Fruit fly (Drosophila melanogaster) whole organism, wandering third instar larva: Measurements from ENCODE around the gene CG3036.

ENCODE experiments used
- Abd-B ChIP-seq: fragments of >200 bp; optimal IDR thresholded peaks from 2 replicates; lab custom pipeline; 2017; ENCODE audit warnings: missing biosample characterization, missing genetic modification characterization
- CG32264 ChIP-seq: fragments of 200-800 bp; sonication (Bioruptor generic); optimal IDR thresholded peaks from 2 replicates; lab custom pipeline; 2016; ENCODE audit warnings: missing biosample characterization, missing genetic modification characterization
- CG9705 ChIP-seq: fragments of 200-800 bp; sonication (Bioruptor generic); optimal IDR thresholded peaks from 2 replicates; lab custom pipeline; 2018; ENCODE audit warnings: missing biosample characterization, mild to moderate bottlenecking, missing genetic modification characterization
- CrebA ChIP-seq: fragments of 200-800 bp; sonication (Bioruptor generic); optimal IDR thresholded peaks from 2 replicates; lab custom pipeline; 2016; ENCODE audit warnings: missing biosample characterization, mild to moderate bottlenecking, missing genetic modification characterization, borderline replicate concordance
- Dfd ChIP-seq: fragments of >200 bp; optimal IDR thresholded peaks from 2 replicates; lab custom pipeline; 2017; ENCODE audit warnings: missing biosample characterization, missing genetic modification characterization
- Dif ChIP-seq: fragments of 200-275, 200-300 bp; sonication (Bioruptor generic); optimal IDR thresholded peaks from 2 replicates; lab custom pipeline; 2018; ENCODE audit warnings: missing biosample characterization, missing genetic modification characterization; ENCODE audit not compliant: partially characterized antibody
- GATAd ChIP-seq: sonication (Bioruptor generic); optimal IDR thresholded peaks from 2 replicates; lab custom pipeline; 2016; ENCODE audit warnings: missing biosample characterization, missing genetic modification characterization
- HLH106 ChIP-seq: fragments of 200-800 bp; optimal IDR thresholded peaks from 3 replicates; lab custom pipeline; 2019; ENCODE audit warnings: missing biosample characterization, mild to moderate bottlenecking, missing genetic modification characterization, moderate library complexity
- Hnf4 ChIP-seq: fragments of 200-800 bp; sonication (Bioruptor generic); optimal IDR thresholded peaks from 2 replicates; lab custom pipeline; 2016; ENCODE audit warnings: missing biosample characterization, mild to moderate bottlenecking, missing genetic modification characterization
- Hr78 ChIP-seq: fragments of >200 bp; optimal IDR thresholded peaks from 2 replicates; lab custom pipeline; 2017; ENCODE audit warnings: missing biosample characterization, missing genetic modification characterization
- Hr83 ChIP-seq: fragments of 200-300 bp; sonication (Bioruptor generic); optimal IDR thresholded peaks from 2 replicates; lab custom pipeline; 2016; ENCODE audit warnings: missing biosample characterization, mild to moderate bottlenecking, missing genetic modification characterization, moderate library complexity; ENCODE audit not compliant: poor library complexity, severe bottlenecking
- Jra ChIP-seq: sonication (Bioruptor generic); optimal IDR thresholded peaks from 2 replicates; lab custom pipeline; 2016; ENCODE audit warnings: missing biosample characterization, missing genetic modification characterization
- Mio ChIP-seq: sonication (Bioruptor generic); optimal IDR thresholded peaks from 2 replicates; lab custom pipeline; 2016; ENCODE audit warnings: missing biosample characterization, missing genetic modification characterization
- Myc ChIP-seq: fragments of >200 bp; optimal IDR thresholded peaks from 2 replicates; lab custom pipeline; 2017
- N ChIP-seq: fragments of >200 bp; optimal IDR thresholded peaks from 2 replicates; lab custom pipeline; 2018; ENCODE audit warnings: missing biosample characterization, missing external identifiers, missing genetic modification characterization
- OdsH ChIP-seq: fragments of 200-800 bp; sonication (Bioruptor generic); optimal IDR thresholded peaks from 2 replicates; lab custom pipeline; 2016; ENCODE audit warnings: missing biosample characterization, mild to moderate bottlenecking, missing genetic modification characterization
- Rel ChIP-seq, 2 experiments: fragments of 200-800 bp; sonication (Bioruptor generic) in 1 of 2; optimal IDR thresholded peaks; 2 replicates in 1 of 2; 3 replicates in 1 of 2; lab custom pipeline; 2016 to 2019; ENCODE audit warnings: mild to moderate bottlenecking in 2 of 2, missing biosample characterization in 2 of 2, missing genetic modification characterization in 2 of 2, moderate library complexity in 1 of 2
- Sp1 ChIP-seq: fragments of 200-800 bp; sonication (Bioruptor generic); optimal IDR thresholded peaks from 3 replicates; lab custom pipeline; 2019; ENCODE audit warnings: missing biosample characterization, mild to moderate bottlenecking, missing genetic modification characterization, moderate library complexity
- Vsx2 ChIP-seq: fragments of 200-300, 225-300 bp; sonication (Bioruptor generic); optimal IDR thresholded peaks from 2 replicates; lab custom pipeline; 2018; ENCODE audit warnings: missing biosample characterization, missing genetic modification characterization; ENCODE audit not compliant: partially characterized antibody
- br ChIP-seq: fragments of 200-800 bp; sonication (Bioruptor generic); optimal IDR thresholded peaks from 2 replicates; lab custom pipeline; 2016; ENCODE audit warnings: missing biosample characterization, missing genetic modification characterization
- brk ChIP-seq: fragments of 200-800 bp; sonication (Bioruptor generic); optimal IDR thresholded peaks from 2 replicates; lab custom pipeline; 2016; ENCODE audit warnings: missing biosample characterization, mild to moderate bottlenecking, missing genetic modification characterization
- dl ChIP-seq, 2 experiments: fragments of 175-275, 200-275 bp in 1 of 2; fragments of 200-275 bp in 1 of 2; sonication (Bioruptor generic); optimal IDR thresholded peaks; lab custom pipeline; 2018; ENCODE audit warnings: mild to moderate bottlenecking in 2 of 2, missing biosample characterization in 2 of 2, missing genetic modification characterization in 2 of 2, moderate library complexity in 2 of 2; ENCODE audit not compliant: partially characterized antibody in 2 of 2, insufficient read depth in 1 of 2
- dmrt93B ChIP-seq: fragments of 200-800 bp; sonication (Bioruptor generic); optimal IDR thresholded peaks from 2 replicates; lab custom pipeline; 2018; ENCODE audit warnings: missing biosample characterization, mild to moderate bottlenecking, missing genetic modification characterization
- dsf ChIP-seq: sonication (Bioruptor generic); optimal IDR thresholded peaks from 2 replicates; lab custom pipeline; 2016; ENCODE audit warnings: missing biosample characterization, missing genetic modification characterization, borderline replicate concordance
- ey ChIP-seq: fragments of 200-800 bp; sonication (Bioruptor generic); optimal IDR thresholded peaks from 2 replicates; lab custom pipeline; 2016; ENCODE audit warnings: missing biosample characterization, missing genetic modification characterization
- foxo ChIP-seq, 2 experiments: fragments of 200-800 bp; sonication (Bioruptor generic); optimal IDR thresholded peaks; 2 replicates in 1 of 2; 3 replicates in 1 of 2; lab custom pipeline; 2016 to 2017; ENCODE audit warnings: missing biosample characterization in 2 of 2, missing genetic modification characterization in 2 of 2
- fru ChIP-seq: fragments of 200-800 bp; sonication (Bioruptor generic); optimal IDR thresholded peaks from 3 replicates; lab custom pipeline; 2016; ENCODE audit warnings: missing biosample characterization, mild to moderate bottlenecking, missing genetic modification characterization
- h ChIP-seq: fragments of 200-800 bp; sonication (Bioruptor generic); optimal IDR thresholded peaks from 3 replicates; lab custom pipeline; 2016; ENCODE audit warnings: missing biosample characterization, mild to moderate bottlenecking, missing genetic modification characterization
- lola ChIP-seq: fragments of >200 bp; optimal IDR thresholded peaks from 2 replicates; lab custom pipeline; 2017; ENCODE audit warnings: missing biosample characterization, missing genetic modification characterization
- psq ChIP-seq: fragments of 200-800 bp; sonication (Bioruptor generic); optimal IDR thresholded peaks from 3 replicates; lab custom pipeline; 2017; ENCODE audit warnings: missing biosample characterization, mild to moderate bottlenecking, missing genetic modification characterization, moderate library complexity
- rgr ChIP-seq: fragments of 200-800 bp; sonication (Bioruptor generic); optimal IDR thresholded peaks from 3 replicates; lab custom pipeline; 2016; ENCODE audit warnings: missing biosample characterization, mild to moderate bottlenecking, missing genetic modification characterization
- sage ChIP-seq: fragments of 200-800 bp; sonication (Bioruptor generic); optimal IDR thresholded peaks from 2 replicates; lab custom pipeline; 2016; ENCODE audit warnings: missing biosample characterization, mild to moderate bottlenecking, missing genetic modification characterization
- sv ChIP-seq: fragments of 200-800 bp; sonication (Bioruptor generic); optimal IDR thresholded peaks from 3 replicates; lab custom pipeline; 2016; ENCODE audit warnings: missing biosample characterization, missing genetic modification characterization
- tai ChIP-seq: sonication (Bioruptor generic); optimal IDR thresholded peaks from 2 replicates; lab custom pipeline; 2016; ENCODE audit warnings: missing biosample characterization, missing genetic modification characterization
- usp ChIP-seq: fragments of >200 bp; optimal IDR thresholded peaks from 2 replicates; lab custom pipeline; 2017; ENCODE audit warnings: missing biosample characterization, missing genetic modification characterization
- woc ChIP-seq: sonication (Bioruptor generic); optimal IDR thresholded peaks from 2 replicates; lab custom pipeline; 2016; ENCODE audit warnings: missing biosample characterization, mild to moderate bottlenecking, missing genetic modification characterization

The CG3036 gene

DNA sequence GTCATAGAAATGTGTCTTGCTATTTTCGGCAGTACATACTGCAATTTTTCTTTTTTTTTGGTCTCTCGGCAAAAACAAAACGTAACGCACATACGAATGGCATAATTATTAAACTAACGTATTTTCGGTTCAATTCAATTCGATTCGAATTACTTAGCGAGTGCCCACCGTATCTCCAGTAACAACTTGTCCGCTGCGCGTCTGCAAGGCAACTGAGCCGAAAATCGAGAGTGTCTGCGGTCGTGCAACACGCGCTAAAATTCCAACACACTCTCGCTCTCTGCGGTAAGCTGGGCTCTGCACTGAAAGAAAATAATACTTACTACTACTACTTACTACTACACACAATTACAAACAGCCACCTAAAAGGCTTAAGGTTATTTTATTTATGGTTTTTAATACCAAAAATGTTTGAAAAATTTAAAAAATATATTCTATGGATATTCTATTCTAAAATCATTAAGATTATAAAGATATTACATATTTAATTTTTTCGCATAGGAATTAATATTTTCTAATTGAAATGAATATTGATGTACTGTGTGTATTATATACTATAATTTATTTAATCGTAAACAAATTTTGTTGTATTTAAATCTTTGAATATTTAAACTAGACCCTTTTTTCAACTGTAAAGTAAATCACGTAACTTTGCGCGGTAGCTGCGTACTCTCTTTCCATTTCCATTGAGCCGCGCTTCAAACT is 14.8 kb downstream of the CG3036 start, which contains the start of gene snsl:
Gene snsl (minus strand): TSS at position 217 of the 705 bp plus-strand sequence.
- peak; percentile 53 for TF ChIP-seq rgr (GFP tag; lab: Kevin White, UChicago)
- peak; percentile 84 for TF ChIP-seq fru (GFP tag; lab: Kevin White, UChicago)
- no peak for TF ChIP-seq Jra
- no peak for TF ChIP-seq br (GFP tag; lab: Kevin White, UChicago)
- no peak for TF ChIP-seq N (GFP tag; lab: Kevin White, UChicago)
- TF ChIP-seq Mio = no peak
- TF ChIP-seq sv = no peak
- TF ChIP-seq dl (GFP tag; optimal IDR thresholded peaks at IDR 0.05; lab: Kevin White, UChicago; ENCODE audit: insufficient read depth in 1 of 2, partially characterized antibody in 2 of 2) = no peak
- peak; percentile 17 for TF ChIP-seq h
- no peak for TF ChIP-seq Hnf4
- no peak for TF ChIP-seq Rel (GFP tag; optimal IDR thresholded peaks at IDR 0.05; lab: Kevin White, UChicago)
- TF ChIP-seq Rel (tag; optimal IDR thresholded peaks at IDR 0.05; lab: Kevin White, UChicago) = no peak
- peak; percentile 61 for TF ChIP-seq OdsH (GFP tag; lab: Kevin White, UChicago)
- no peak for TF ChIP-seq CG32264 (GFP tag; lab: Kevin White, UChicago)
- TF ChIP-seq HLH106 (tag; lab: Kevin White, UChicago) = peak; percentile 72
- no peak for TF ChIP-seq Dif (GFP tag; lab: Kevin White, UChicago)
- TF ChIP-seq brk = no peak
- TF ChIP-seq Abd-B (GFP tag; lab: Kevin White, UChicago) = no peak
- TF ChIP-seq tai (GFP tag; lab: Kevin White, UChicago) = no peak
- TF ChIP-seq Myc (lab: Kevin White, UChicago) = no peak
- peak in 1 of 2 experiments; percentile 72 for TF ChIP-seq foxo (GFP tag; optimal IDR thresholded peaks at IDR 0.05; lab: Kevin White, UChicago)
- TF ChIP-seq ey (GFP tag; lab: Kevin White, UChicago) = peak; percentile 19
- TF ChIP-seq woc = no peak
- TF ChIP-seq Vsx2 (GFP tag; lab: Kevin White, UChicago) = no peak
- no peak for TF ChIP-seq CrebA (GFP tag; lab: Kevin White, UChicago)
- no peak for TF ChIP-seq dsf (GFP tag; lab: Kevin White, UChicago)
- TF ChIP-seq CG9705 (GFP tag; lab: Kevin White, UChicago) = no peak
- no peak for TF ChIP-seq sage (GFP tag; lab: Kevin White, UChicago)
- no peak for TF ChIP-seq dmrt93B (GFP tag; lab: Kevin White, UChicago)
- TF ChIP-seq lola (GFP tag; lab: Kevin White, UChicago) = no peak
- peak; percentile 72 for TF ChIP-seq psq (GFP tag; lab: Kevin White, UChicago)
- peak; percentile 82 for TF ChIP-seq Sp1 (GFP tag; lab: Kevin White, UChicago)

DNA sequence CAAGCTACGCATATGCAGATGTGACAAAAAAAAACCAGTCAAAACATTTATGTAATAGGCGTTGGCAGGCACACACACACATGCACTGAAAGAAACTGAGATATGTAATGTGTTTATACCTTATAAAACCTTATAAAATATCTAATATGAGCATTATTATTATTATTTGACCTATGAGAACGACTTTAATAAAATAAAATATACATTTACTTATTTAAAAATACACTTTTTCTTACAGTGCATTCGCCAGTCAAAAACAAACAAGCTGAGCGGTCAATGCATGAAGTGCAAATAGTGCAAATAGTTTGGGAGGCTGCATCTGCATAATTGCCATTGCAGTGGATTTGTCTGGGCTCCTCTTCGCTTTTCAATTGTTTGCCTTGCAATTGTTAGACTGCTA is 16.1 kb downstream of the CG3036 start:
- TF ChIP-seq sv (peak; percentile 3), h (peak; percentile 16), Dfd (no peak), sage (GFP tag; lab: Kevin White, UChicago) (no peak)

DNA sequence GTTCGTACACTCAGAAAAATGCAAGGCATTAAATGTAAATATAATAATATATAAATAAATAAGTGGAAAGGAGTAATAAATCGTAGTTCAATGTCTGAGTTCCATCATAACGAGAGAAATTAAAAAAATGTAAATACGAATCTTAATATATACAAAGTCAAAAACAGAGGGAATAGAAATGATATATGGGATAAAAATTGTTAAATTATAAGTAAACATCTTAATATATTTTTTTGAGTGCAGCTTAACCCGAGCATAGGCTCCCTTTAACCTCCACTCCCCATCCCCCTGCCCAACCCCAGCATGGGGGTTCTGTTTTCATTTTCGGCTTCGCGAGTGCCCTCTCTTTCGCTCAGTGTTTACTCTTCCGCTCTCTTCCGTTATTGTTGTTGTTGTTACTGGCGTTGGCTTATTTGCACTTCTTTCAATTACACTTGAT is 23.8 kb downstream of the CG3036 start:
- TF ChIP-seq Hnf4 = no peak
- peak; percentile 15 for TF ChIP-seq dmrt93B (GFP tag; lab: Kevin White, UChicago)
- no peak for TF ChIP-seq sv
- TF ChIP-seq Sp1 (GFP tag; lab: Kevin White, UChicago) = peak; percentile 19
- no peak for TF ChIP-seq CrebA (GFP tag; lab: Kevin White, UChicago)
- TF ChIP-seq Hr78 (GFP tag; lab: Kevin White, UChicago) = no peak
- TF ChIP-seq Hr83 = no peak
- TF ChIP-seq Rel (GFP tag; optimal IDR thresholded peaks at IDR 0.05; lab: Kevin White, UChicago) = no peak
- TF ChIP-seq Rel (tag; optimal IDR thresholded peaks at IDR 0.05; lab: Kevin White, UChicago) = no peak
- TF ChIP-seq GATAd (GFP tag; lab: Kevin White, UChicago) = no peak
- no peak for TF ChIP-seq Myc (lab: Kevin White, UChicago)
- peak in 1 of 2 experiments; percentile 44 for TF ChIP-seq foxo (GFP tag; optimal IDR thresholded peaks at IDR 0.05; lab: Kevin White, UChicago)
- no peak for TF ChIP-seq Vsx2 (GFP tag; lab: Kevin White, UChicago)
- TF ChIP-seq CG32264 (GFP tag; lab: Kevin White, UChicago) = no peak
- TF ChIP-seq Abd-B (GFP tag; lab: Kevin White, UChicago) = no peak
- TF ChIP-seq usp (GFP tag; lab: Kevin White, UChicago) = no peak
- TF ChIP-seq woc = no peak
- TF ChIP-seq rgr (GFP tag; lab: Kevin White, UChicago) = no peak
- TF ChIP-seq brk = no peak
- TF ChIP-seq psq (GFP tag; lab: Kevin White, UChicago) = peak; percentile 64
- no peak for TF ChIP-seq dl (GFP tag; optimal IDR thresholded peaks at IDR 0.05; lab: Kevin White, UChicago; ENCODE audit: insufficient read depth in 1 of 2, partially characterized antibody in 2 of 2)
- TF ChIP-seq HLH106 (tag; lab: Kevin White, UChicago) = peak; percentile 41
- TF ChIP-seq dsf (GFP tag; lab: Kevin White, UChicago) = no peak
- no peak for TF ChIP-seq Dfd
